Worm (Caenorhabditis elegans): ENCODE measurements around the gene dgn-1.

ce11 chrX:10919613-10920012, 9.2 kb downstream of the dgn-1 start, which contains the start of gene nstp-9:
- TF ChIP-seq ets-4 (tag; optimal IDR thresholded peaks at IDR 0.05) = no peak
- no peak for TF ChIP-seq ceh-45 (GFP tag; IDR thresholded peaks at IDR 0.05)
- no peak for TF ChIP-seq fkh-6 (tag; optimal IDR thresholded peaks at IDR 0.05)
- TF ChIP-seq madf-2 (tag; optimal IDR thresholded peaks at IDR 0.05) = no peak
- TF ChIP-seq fkh-10 (GFP tag; optimal IDR thresholded peaks at IDR 0.05) = no peak
